Fruit fly (Drosophila melanogaster) whole organism: ENCODE measurements around the gene CG17906.

Experiments
- Dll ChIP-seq: fragments of >200 bp; optimal IDR thresholded peaks from 2 replicates; lab custom pipeline; 2017
- psq ChIP-seq: fragments of >200 bp; optimal IDR thresholded peaks from 2 replicates; lab custom pipeline; 2017

DNA sequence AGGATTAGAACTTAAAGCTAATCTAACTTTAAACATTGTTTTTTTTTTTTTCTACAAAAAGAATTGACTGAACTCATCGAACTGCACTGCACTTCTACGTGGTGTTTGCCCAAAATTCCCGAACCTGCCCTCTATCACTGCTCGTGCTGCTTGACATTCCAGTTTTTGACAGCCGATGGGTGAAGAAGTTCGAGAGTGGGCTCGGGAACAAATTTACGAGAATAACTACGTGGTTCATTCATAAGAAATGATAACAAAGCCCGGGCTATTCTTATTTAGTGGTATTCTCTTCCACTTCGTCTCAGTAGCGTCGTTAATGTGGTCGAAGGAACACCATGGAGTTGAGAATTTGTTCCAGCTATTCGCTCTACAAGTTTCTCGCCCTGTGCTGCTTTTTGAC, 27.0 kb upstream of the CG17906 start, which contains the start of gene CG18088:
- TF ChIP-seq psq (lab: Kevin White, UChicago): no peak
- no peak for TF ChIP-seq Dll (lab: Kevin White, UChicago)
